Fruit fly (Drosophila melanogaster) whole organism, embryonic: ENCODE results near the gene svr.

Source experiments
- Atf3 ChIP-seq: fragments of 200-800 bp; sonication (Bioruptor generic); optimal IDR thresholded peaks from 3 replicates; lab custom pipeline; 2016; ENCODE audit warnings: missing biosample characterization, missing genetic modification characterization
- CG10147 ChIP-seq: fragments of 200-800 bp; sonication (Bioruptor generic); optimal IDR thresholded peaks from 2 replicates; lab custom pipeline; 2019; ENCODE audit warnings: missing biosample characterization, mild to moderate bottlenecking, missing genetic modification characterization, moderate library complexity
- CG1024 ChIP-seq: fragments of 200-800 bp; sonication (Bioruptor generic); IDR thresholded peaks from 2 replicates; pipeline ENCODE4 v1.3.6; 2022; ENCODE audit warnings: missing biosample characterization, missing genetic modification characterization
- CG11504 ChIP-seq: fragments of 200-800 bp; sonication (Bioruptor generic); optimal IDR thresholded peaks from 3 replicates; lab custom pipeline; 2019; ENCODE audit warnings: missing biosample characterization, mild to moderate bottlenecking, missing genetic modification characterization, moderate library complexity
- CG13624 ChIP-seq: fragments of 200-800 bp; sonication (Bioruptor generic); optimal IDR thresholded peaks from 2 replicates; lab custom pipeline; 2016; ENCODE audit warnings: missing biosample characterization, missing genetic modification characterization
- CG14860 ChIP-seq: fragments of 200-800 bp; sonication (Bioruptor generic); IDR thresholded peaks from 3 replicates; pipeline ENCODE4 v1.3.6; 2022; ENCODE audit warnings: missing biosample characterization, missing genetic modification characterization; ENCODE audit not compliant: partially characterized antibody
- CG17359 ChIP-seq: fragments of 200-800 bp; sonication (Bioruptor generic); optimal IDR thresholded peaks from 3 replicates; lab custom pipeline; 2018; ENCODE audit warnings: missing biosample characterization, mild to moderate bottlenecking, missing genetic modification characterization, moderate library complexity
- CG18619 ChIP-seq: fragments of 200-800 bp; sonication (Bioruptor generic); optimal IDR thresholded peaks from 3 replicates; lab custom pipeline; 2017; ENCODE audit warnings: missing biosample characterization, mild to moderate bottlenecking, missing genetic modification characterization
- CG2678 ChIP-seq: fragments of 200-800 bp; sonication (Bioruptor generic); optimal IDR thresholded peaks from 3 replicates; lab custom pipeline; 2019; ENCODE audit warnings: missing biosample characterization, mild to moderate bottlenecking, missing genetic modification characterization, moderate library complexity
- CG2875 ChIP-seq: fragments of 200-800 bp; sonication (Bioruptor generic); optimal IDR thresholded peaks from 2 replicates; lab custom pipeline; 2017; ENCODE audit warnings: missing biosample characterization, mild to moderate bottlenecking, missing genetic modification characterization, missing genetic modification reagents
- CG3407 ChIP-seq: fragments of 200-800 bp; sonication (Bioruptor generic); optimal IDR thresholded peaks from 2 replicates; lab custom pipeline; 2018; ENCODE audit warnings: missing biosample characterization, mild to moderate bottlenecking, missing genetic modification characterization
- CG34224 ChIP-seq: fragments of 200-800 bp; sonication (Bioruptor generic); IDR thresholded peaks from 3 replicates; pipeline ENCODE4 v1.3.6; 2022; ENCODE audit warnings: missing biosample characterization, missing genetic modification characterization; ENCODE audit not compliant: partially characterized antibody
- CG3847 ChIP-seq: fragments of 200-800 bp; sonication (Bioruptor generic); IDR thresholded peaks from 2 replicates; pipeline ENCODE4 v1.3.6; 2022; ENCODE audit warnings: missing biosample characterization, missing genetic modification characterization
- CG7745 ChIP-seq: fragments of 200-800 bp; sonication (Bioruptor generic); optimal IDR thresholded peaks from 2 replicates; lab custom pipeline; 2018; ENCODE audit warnings: missing biosample characterization, mild to moderate bottlenecking, missing genetic modification characterization, moderate library complexity
- CG8478 ChIP-seq: fragments of >200 bp; optimal IDR thresholded peaks from 2 replicates; lab custom pipeline; 2018
- CG8944 ChIP-seq: fragments of 200-800 bp; sonication (Bioruptor generic); optimal IDR thresholded peaks from 3 replicates; lab custom pipeline; 2016; ENCODE audit warnings: missing biosample characterization, missing genetic modification characterization
- CG9932 ChIP-seq: fragments of 200-800 bp; sonication (Bioruptor generic); IDR thresholded peaks from 2 replicates; pipeline ENCODE4 v1.3.6; 2022; ENCODE audit warnings: missing biosample characterization, missing genetic modification characterization
- Dp ChIP-seq: fragments of 200-800 bp; sonication (Bioruptor generic); optimal IDR thresholded peaks from 2 replicates; lab custom pipeline; 2018; ENCODE audit warnings: missing biosample characterization, mild to moderate bottlenecking, missing genetic modification characterization, moderate library complexity
- Drgx ChIP-seq: fragments of 200-800 bp; sonication (Bioruptor generic); IDR thresholded peaks from 2 replicates; pipeline ENCODE4 v1.3.6; 2022; ENCODE audit warnings: missing biosample characterization, missing genetic modification characterization
- E2f2 ChIP-seq: fragments of 200-800 bp; sonication (Bioruptor generic); IDR thresholded peaks from 2 replicates; pipeline ENCODE4 v1.3.6; 2022; ENCODE audit warnings: missing biosample characterization, missing genetic modification characterization
- Fer1 ChIP-seq: fragments of 200-800 bp; sonication (Bioruptor generic); optimal IDR thresholded peaks from 2 replicates; lab custom pipeline; 2017; ENCODE audit warnings: missing biosample characterization, mild to moderate bottlenecking, missing genetic modification characterization
- Fer2 ChIP-seq: fragments of 200-800 bp; sonication (Bioruptor generic); optimal IDR thresholded peaks from 2 replicates; lab custom pipeline; 2018; ENCODE audit warnings: missing biosample characterization, mild to moderate bottlenecking, missing genetic modification characterization, moderate library complexity
- Lhr ChIP-seq: fragments of 200-800 bp; sonication (Bioruptor generic); optimal IDR thresholded peaks from 3 replicates; lab custom pipeline; 2017; ENCODE audit warnings: mild to moderate bottlenecking, missing biosample characterization, missing genetic modification reagents, missing genetic modification characterization
- Mad ChIP-seq: fragments of 200-800 bp; sonication (Bioruptor generic); optimal IDR thresholded peaks from 2 replicates; lab custom pipeline; 2016; ENCODE audit warnings: missing biosample characterization, missing genetic modification characterization
- NC2α ChIP-seq: fragments of 200-800 bp; sonication (Bioruptor generic); optimal IDR thresholded peaks from 2 replicates; lab custom pipeline; 2016; ENCODE audit warnings: missing biosample characterization, missing genetic modification characterization
- Sin3A ChIP-seq: fragments of >200 bp; optimal IDR thresholded peaks from 2 replicates; lab custom pipeline; 2018
- Xrp1 ChIP-seq: fragments of 200-800 bp; sonication (Bioruptor generic); IDR thresholded peaks from 2 replicates; pipeline ENCODE4 v1.3.6; 2022; ENCODE audit warnings: missing biosample characterization, missing genetic modification characterization
- ac ChIP-seq: fragments of 200-800 bp; sonication (Bioruptor generic); optimal IDR thresholded peaks from 3 replicates; lab custom pipeline; 2017; ENCODE audit warnings: missing biosample characterization, mild to moderate bottlenecking, missing genetic modification characterization
- bigmax ChIP-seq: fragments of 200-800 bp; sonication (Bioruptor generic); optimal IDR thresholded peaks from 2 replicates; lab custom pipeline; 2018; ENCODE audit warnings: missing biosample characterization, mild to moderate bottlenecking, missing genetic modification characterization
- caup ChIP-seq: fragments of 200-800 bp; sonication (Bioruptor generic); optimal IDR thresholded peaks from 3 replicates; lab custom pipeline; 2017; ENCODE audit warnings: missing biosample characterization, mild to moderate bottlenecking, missing genetic modification characterization, moderate library complexity; ENCODE audit not compliant: severe bottlenecking
- crc ChIP-seq: fragments of 200-800 bp; sonication (Bioruptor generic); optimal IDR thresholded peaks from 2 replicates; lab custom pipeline; 2016; ENCODE audit warnings: missing biosample characterization, missing genetic modification characterization
- dati ChIP-seq: fragments of 200-800 bp; sonication (Bioruptor generic); IDR thresholded peaks from 2 replicates; pipeline ENCODE4 v1.3.6; 2022; ENCODE audit warnings: missing biosample characterization, missing genetic modification characterization
- dimm ChIP-seq: fragments of 200-800 bp; sonication (Bioruptor generic); IDR thresholded peaks from 2 replicates; pipeline ENCODE4 v1.3.6; 2022; ENCODE audit warnings: missing biosample characterization, missing genetic modification characterization
- fru ChIP-seq: fragments of >200 bp; optimal IDR thresholded peaks from 2 replicates; lab custom pipeline; 2017
- luna ChIP-seq: fragments of 200-800 bp; sonication (Bioruptor generic); optimal IDR thresholded peaks from 2 replicates; lab custom pipeline; 2016; ENCODE audit warnings: missing biosample characterization, missing genetic modification characterization
- mam ChIP-seq: fragments of 200-800 bp; sonication (Bioruptor generic); optimal IDR thresholded peaks from 3 replicates; lab custom pipeline; 2016; ENCODE audit warnings: missing biosample characterization, missing genetic modification characterization
- org-1 ChIP-seq: fragments of 200-800 bp; sonication (Bioruptor generic); optimal IDR thresholded peaks from 2 replicates; lab custom pipeline; 2017; ENCODE audit warnings: missing biosample characterization, missing genetic modification characterization
- p53 ChIP-seq: fragments of 200-800 bp; sonication (Bioruptor generic); optimal IDR thresholded peaks from 2 replicates; lab custom pipeline; 2016; ENCODE audit warnings: missing biosample characterization, missing genetic modification characterization
- peb ChIP-seq: fragments of 200-800 bp; sonication (Bioruptor generic); IDR thresholded peaks from 2 replicates; pipeline ENCODE4 v1.3.6; 2022; ENCODE audit warnings: missing biosample characterization, missing genetic modification characterization
- pnt ChIP-seq: fragments of 200-800 bp; sonication (Bioruptor generic); optimal IDR thresholded peaks from 3 replicates; lab custom pipeline; 2016; ENCODE audit warnings: missing biosample characterization, missing genetic modification characterization
- pzg ChIP-seq: fragments of 200-800 bp; sonication (Bioruptor generic); optimal IDR thresholded peaks from 3 replicates; lab custom pipeline; 2018; ENCODE audit warnings: missing biosample characterization, mild to moderate bottlenecking, missing genetic modification characterization, moderate library complexity
- ranshi ChIP-seq: fragments of 200-800 bp; sonication (Bioruptor generic); IDR thresholded peaks from 2 replicates; pipeline ENCODE4 v1.3.6; 2022; ENCODE audit warnings: missing biosample characterization, missing genetic modification characterization
- so ChIP-seq: fragments of 200-800 bp; sonication (Bioruptor generic); IDR thresholded peaks from 3 replicates; pipeline ENCODE4 v1.3.6; 2022; ENCODE audit warnings: missing biosample characterization, missing genetic modification characterization
- wdn ChIP-seq: fragments of 200-800 bp; sonication (Bioruptor generic); IDR thresholded peaks from 2 replicates; pipeline ENCODE4 v1.3.6; 2022; ENCODE audit warnings: missing biosample characterization, missing genetic modification characterization
- zfh2 ChIP-seq: fragments of 200-800 bp; sonication (Bioruptor generic); optimal IDR thresholded peaks from 2 replicates; lab custom pipeline; 2016; ENCODE audit warnings: missing biosample characterization, missing genetic modification characterization

The svr gene

dm6 chrX:493445-494190, 2.6 kb upstream of the svr start, which contains the start of gene CG17896 (continued):
- peak; percentile 99 for TF ChIP-seq CG13624 (GFP tag; lab: Kevin White, UChicago)
- peak; percentile 92 for TF ChIP-seq Fer2
- peak; percentile 43 for TF ChIP-seq pzg
- TF ChIP-seq Xrp1 (GFP tag; lab: Robert Waterston, UW), result peak; percentile 97
- TF ChIP-seq Mad (GFP tag; lab: Kevin White, UChicago), result peak; percentile 97
- TF ChIP-seq CG7745 (tag; lab: Kevin White, UChicago), result peak; percentile 7
- no peak for TF ChIP-seq CG8478 (lab: Kevin White, UChicago)
- TF ChIP-seq mam (GFP tag; lab: Kevin White, UChicago), result peak; percentile 99
- peak; percentile 98 for TF ChIP-seq CG8944 (GFP tag; lab: Kevin White, UChicago)
- TF ChIP-seq CG2875, result peak; percentile 91
- TF ChIP-seq crc (GFP tag; lab: Kevin White, UChicago), result peak; percentile 98
- TF ChIP-seq CG1024, result peak; percentile 93
- TF ChIP-seq Sin3A (lab: Kevin White, UChicago), result no peak
- TF ChIP-seq CG3407 (GFP tag; lab: Kevin White, UChicago), result peak; percentile 87
- peak; percentile 96 for TF ChIP-seq CG11504 (tag; lab: Kevin White, UChicago)
- TF ChIP-seq bigmax, result peak; percentile 65
- TF ChIP-seq CG10147, result peak; percentile 98
- TF ChIP-seq Lhr (GFP tag; lab: Kevin White, UChicago), result peak; percentile 80
- TF ChIP-seq Atf3 (GFP tag; lab: Kevin White, UChicago), result peak; percentile 96
- peak; percentile 97 for TF ChIP-seq CG18619
- peak; percentile 98 for TF ChIP-seq ranshi
- TF ChIP-seq wdn (GFP tag; lab: Robert Waterston, UW), result peak; percentile 99
- TF ChIP-seq peb (GFP tag; lab: Robert Waterston, UW), result peak; percentile 92
- peak; percentile 15 for TF ChIP-seq Dp (GFP tag; lab: Kevin White, UChicago)
- peak; percentile 99 for TF ChIP-seq CG3847 (GFP tag; lab: Robert Waterston, UW)
- TF ChIP-seq NC2α (GFP tag; lab: Kevin White, UChicago), result peak; percentile 97
- TF ChIP-seq p53 (GFP tag; lab: Kevin White, UChicago), result peak; percentile 94
- TF ChIP-seq Drgx (GFP tag; lab: Robert Waterston, UW), result peak; percentile 99
- no peak for TF ChIP-seq CG14860 (GFP tag; lab: Robert Waterston, UW)
- TF ChIP-seq pnt (GFP tag; lab: Kevin White, UChicago), result peak; percentile 98
- no peak for TF ChIP-seq CG34224 (GFP tag; lab: Robert Waterston, UW)
- TF ChIP-seq fru, result no peak
- peak; percentile 99 for TF ChIP-seq zfh2 (GFP tag; lab: Kevin White, UChicago)
- TF ChIP-seq luna (GFP tag; lab: Kevin White, UChicago), result peak; percentile 98
- peak; percentile 80 for TF ChIP-seq E2f2
- TF ChIP-seq so (GFP tag; lab: Robert Waterston, UW), result peak; percentile 97
- TF ChIP-seq CG2678 (tag; lab: Kevin White, UChicago), result peak; percentile 98
- peak; percentile 99 for TF ChIP-seq caup
- peak; percentile 98 for TF ChIP-seq org-1 (GFP tag; lab: Kevin White, UChicago)
- TF ChIP-seq dimm (GFP tag; lab: Robert Waterston, UW), result peak; percentile 93
- peak; percentile 97 for TF ChIP-seq Fer1 (GFP tag; lab: Kevin White, UChicago)
- TF ChIP-seq dati, result peak; percentile 90
- peak; percentile 97 for TF ChIP-seq CG17359 (tag; lab: Kevin White, UChicago)
- peak; percentile 47 for TF ChIP-seq ac
- TF ChIP-seq CG9932 (GFP tag; lab: Robert Waterston, UW), result peak; percentile 100
